Worm (Caenorhabditis elegans) whole organism, L1 larva: ENCODE results near the gene R12B2.8.

ENCODE experiments used
- C34B4.2 ChIP-seq: sonication (generic microtip); optimal IDR thresholded peaks from 2 replicates; lab custom pipeline; 2017; ENCODE audit warnings: mild to moderate bottlenecking, missing genetic modification characterization, missing compliant biosample characterization
- aha-1 ChIP-seq: fragments of 150-350 bp; optimal IDR thresholded peaks from 2 replicates; lab custom pipeline; 2014; ENCODE audit warnings: missing biosample characterization, missing genetic modification characterization
- alr-1 ChIP-seq: fragments of 200-800 bp; sonication (Bioruptor generic); optimal IDR thresholded peaks from 2 replicates; lab custom pipeline; 2018; ENCODE audit warnings: borderline replicate concordance, mild to moderate bottlenecking, missing genetic modification characterization, missing compliant biosample characterization
- aly-2 ChIP-seq: fragments of 150-350 bp; optimal IDR thresholded peaks from 2 replicates; lab custom pipeline; 2014; ENCODE audit warnings: missing biosample characterization, missing genetic modification characterization
- blmp-1 ChIP-seq: fragments of 150-350 bp; optimal IDR thresholded peaks from 2 replicates; lab custom pipeline; 2014; ENCODE audit warnings: missing biosample characterization, missing genetic modification characterization
- ceh-63 ChIP-seq: fragments of 200-800 bp; sonication (Bioruptor generic); optimal IDR thresholded peaks from 2 replicates; lab custom pipeline; 2018; ENCODE audit warnings: mild to moderate bottlenecking, missing genetic modification characterization, missing compliant biosample characterization
- ceh-82 ChIP-seq, 3 experiments: fragments of 150-350 bp in 1 of 3; sonication (generic microtip) in 2 of 3; optimal IDR thresholded peaks; 2 replicates each; lab custom pipeline; 2014 to 2017; ENCODE audit warnings: missing biosample characterization in 3 of 3, missing genetic modification characterization in 3 of 3
- ces-1 ChIP-seq: fragments of 150-350 bp; optimal IDR thresholded peaks from 2 replicates; lab custom pipeline; 2014; ENCODE audit warnings: missing biosample characterization, missing genetic modification reagents, missing genetic modification characterization
- dsc-1 ChIP-seq: sonication (generic microtip); optimal IDR thresholded peaks from 2 replicates; lab custom pipeline; 2016; ENCODE audit warnings: mild to moderate bottlenecking, missing genetic modification characterization, missing compliant biosample characterization
- efl-1 ChIP-seq, 4 experiments: fragments of 150-350 bp; optimal IDR thresholded peaks in 3 of 4; peaks in 1 of 4; 1 replicate in 1 of 4; 2 replicates in 3 of 4; lab custom pipeline; 2014; ENCODE audit warnings: missing biosample characterization in 2 of 4, missing genetic modification characterization in 2 of 4, missing genetic modification reagents in 2 of 4
- egl-13 ChIP-seq: sonication (generic microtip); optimal IDR thresholded peaks from 2 replicates; lab custom pipeline; 2016; ENCODE audit warnings: missing genotype, missing genetic modification reagents, missing genetic modification characterization, missing compliant biosample characterization
- egl-27 ChIP-seq, 2 experiments: fragments of 150-350 bp in 1 of 2; sonication (generic microtip); optimal IDR thresholded peaks; 3 replicates each; lab custom pipeline; 2017 to 2018; ENCODE audit warnings: missing biosample characterization in 2 of 2, missing genetic modification characterization in 2 of 2, missing genetic modification reagents in 2 of 2
- elt-2 ChIP-seq: sonication (generic microtip); optimal IDR thresholded peaks from 2 replicates; lab custom pipeline; 2016; ENCODE audit warnings: missing genetic modification characterization, mild to moderate bottlenecking, inconsistent platforms, missing compliant biosample characterization, missing genetic modification reagents
- ets-5 ChIP-seq: fragments of 200-800 bp; sonication (Bioruptor generic); IDR thresholded peaks from 2 replicates; pipeline ENCODE4 v1.3.6; 2022; ENCODE audit warnings: missing genetic modification characterization, missing compliant biosample characterization
- fkh-8 ChIP-seq: sonication (generic microtip); optimal IDR thresholded peaks from 2 replicates; lab custom pipeline; 2016; ENCODE audit warnings: mild to moderate bottlenecking, missing genetic modification characterization, missing compliant biosample characterization
- grh-1 ChIP-seq: fragments of 200-800 bp; sonication (Bioruptor generic); IDR thresholded peaks from 2 replicates; pipeline ENCODE4 v1.3.6; 2022; ENCODE audit warnings: missing genetic modification reagents, missing genetic modification characterization, missing compliant biosample characterization
- hlh-17 ChIP-seq: fragments of 200-800 bp; sonication (Bioruptor generic); optimal IDR thresholded peaks from 2 replicates; lab custom pipeline; 2018; ENCODE audit warnings: missing genetic modification characterization, mild to moderate bottlenecking, missing compliant biosample characterization, moderate library complexity, borderline replicate concordance
- irx-1 ChIP-seq: sonication (generic microtip); optimal IDR thresholded peaks from 2 replicates; lab custom pipeline; 2016; ENCODE audit warnings: missing genetic modification characterization, missing compliant biosample characterization
- lin-14 ChIP-seq: fragments of 200-800 bp; sonication (Bioruptor generic); optimal IDR thresholded peaks from 2 replicates; lab custom pipeline; 2018; ENCODE audit warnings: mild to moderate bottlenecking, missing genetic modification characterization, moderate library complexity, missing compliant biosample characterization
- lin-35 ChIP-seq, 2 experiments: fragments of 150-350 bp; optimal IDR thresholded peaks; 2 replicates each; lab custom pipeline; 2014; ENCODE audit warnings: missing biosample characterization in 2 of 2, missing genetic modification characterization in 2 of 2, missing genetic modification reagents in 2 of 2
- lin-39 ChIP-seq: fragments of 150-350 bp; optimal IDR thresholded peaks from 2 replicates; lab custom pipeline; 2014; ENCODE audit warnings: missing biosample characterization, missing genetic modification reagents, missing genetic modification characterization
- lsy-2 ChIP-seq, 2 experiments: fragments of 150-350 bp; optimal IDR thresholded peaks; 2 replicates each; lab custom pipeline; 2014; ENCODE audit warnings: missing biosample characterization in 2 of 2, missing genetic modification characterization in 2 of 2
- mdl-1 ChIP-seq, 2 experiments: fragments of 150-350 bp; optimal IDR thresholded peaks; 2 replicates each; lab custom pipeline; 2014 to 2017; ENCODE audit warnings: missing biosample characterization in 2 of 2, missing genetic modification characterization in 2 of 2, inconsistent platforms in 1 of 2
- mep-1 ChIP-seq: fragments of 150-350 bp; optimal IDR thresholded peaks from 2 replicates; lab custom pipeline; 2014; ENCODE audit warnings: missing biosample characterization, missing genetic modification characterization
- nhr-19 ChIP-seq: fragments of 200-800 bp; sonication (Bioruptor generic); conservative IDR thresholded peaks from 2 replicates; pipeline ENCODE4 v1.3.6; 2022; ENCODE audit warnings: missing genetic modification characterization, missing compliant biosample characterization
- nhr-20 ChIP-seq: sonication (generic microtip); optimal IDR thresholded peaks from 2 replicates; lab custom pipeline; 2016; ENCODE audit warnings: mild to moderate bottlenecking, missing genetic modification characterization, missing compliant biosample characterization
- nhr-237 ChIP-seq: fragments of 150-350 bp; optimal IDR thresholded peaks from 2 replicates; lab custom pipeline; 2014; ENCODE audit warnings: missing biosample characterization, missing genetic modification characterization
- nhr-28 ChIP-seq: fragments of 150-350 bp; optimal IDR thresholded peaks from 2 replicates; lab custom pipeline; 2014; ENCODE audit warnings: missing biosample characterization, missing genetic modification characterization
- nhr-47 ChIP-seq: sonication (generic microtip); optimal IDR thresholded peaks from 2 replicates; lab custom pipeline; 2016; ENCODE audit warnings: mild to moderate bottlenecking, missing genetic modification characterization, moderate library complexity, missing compliant biosample characterization
- nhr-71 ChIP-seq: sonication (generic microtip); optimal IDR thresholded peaks from 2 replicates; lab custom pipeline; 2016; ENCODE audit warnings: mild to moderate bottlenecking, missing genetic modification characterization, moderate library complexity, missing compliant biosample characterization
- nhr-77 ChIP-seq: fragments of 150-350 bp; optimal IDR thresholded peaks from 2 replicates; lab custom pipeline; 2014; ENCODE audit warnings: missing biosample characterization, missing genetic modification characterization
- nhr-90 ChIP-seq: sonication (generic microtip); optimal IDR thresholded peaks from 2 replicates; lab custom pipeline; 2016; ENCODE audit warnings: mild to moderate bottlenecking, missing genetic modification characterization, missing compliant biosample characterization; ENCODE audit not compliant: poor library complexity
- pax-3 ChIP-seq: fragments of 200-800 bp; sonication (Bioruptor generic); optimal IDR thresholded peaks from 2 replicates; lab custom pipeline; 2018; ENCODE audit warnings: mild to moderate bottlenecking, missing genetic modification characterization, moderate library complexity, missing compliant biosample characterization
- pqm-1 ChIP-seq: sonication (generic microtip); optimal IDR thresholded peaks from 3 replicates; lab custom pipeline; 2017; ENCODE audit warnings: missing biosample characterization, missing genetic modification characterization
- rnt-1 ChIP-seq: sonication (generic microtip); optimal IDR thresholded peaks from 2 replicates; lab custom pipeline; 2016; ENCODE audit warnings: mild to moderate bottlenecking, missing genetic modification characterization, moderate library complexity, missing compliant biosample characterization
- skn-1 ChIP-seq: fragments of 150-350 bp; optimal IDR thresholded peaks from 2 replicates; lab custom pipeline; 2014; ENCODE audit warnings: missing biosample characterization, missing genetic modification characterization
- snpc-4 ChIP-seq: fragments of 150-350 bp; optimal IDR thresholded peaks from 2 replicates; lab custom pipeline; 2014; ENCODE audit warnings: missing biosample characterization, missing genetic modification characterization
- sox-4 ChIP-seq: sonication (generic microtip); optimal IDR thresholded peaks from 2 replicates; lab custom pipeline; 2016; ENCODE audit warnings: missing genetic modification characterization, missing compliant biosample characterization
- sptf-1 ChIP-seq: fragments of 150-350 bp; optimal IDR thresholded peaks from 2 replicates; lab custom pipeline; 2014; ENCODE audit warnings: missing biosample characterization, missing genetic modification characterization
- sup-37 ChIP-seq: fragments of 200-800 bp; sonication (Bioruptor generic); optimal IDR thresholded peaks from 2 replicates; lab custom pipeline; 2018; ENCODE audit warnings: mild to moderate bottlenecking, missing genetic modification characterization, missing compliant biosample characterization
- swsn-7 ChIP-seq: sonication (generic microtip); optimal IDR thresholded peaks from 2 replicates; lab custom pipeline; 2016; ENCODE audit warnings: missing genetic modification characterization, missing compliant biosample characterization
- tbx-2 ChIP-seq: sonication (generic microtip); optimal IDR thresholded peaks from 2 replicates; lab custom pipeline; 2016; ENCODE audit warnings: missing genetic modification characterization, missing compliant biosample characterization
- tlp-1 ChIP-seq: fragments of 150-350 bp; optimal IDR thresholded peaks from 2 replicates; lab custom pipeline; 2014; ENCODE audit warnings: missing biosample characterization, missing genetic modification characterization
- unc-30 ChIP-seq: sonication (generic microtip); optimal IDR thresholded peaks from 2 replicates; lab custom pipeline; 2017; ENCODE audit warnings: missing biosample characterization, missing genetic modification characterization
- unc-98 ChIP-seq: fragments of 200-800 bp; sonication (Bioruptor generic); IDR thresholded peaks from 2 replicates; pipeline ENCODE4 v1.3.6; 2022; ENCODE audit warnings: missing genetic modification characterization, missing compliant biosample characterization
- xbp-1 ChIP-seq: sonication (generic microtip); optimal IDR thresholded peaks from 2 replicates; lab custom pipeline; 2016; ENCODE audit warnings: missing genetic modification characterization, missing compliant biosample characterization
- zip-4 ChIP-seq: fragments of 200-800 bp; sonication (Bioruptor generic); optimal IDR thresholded peaks from 2 replicates; lab custom pipeline; 2018; ENCODE audit warnings: mild to moderate bottlenecking, missing genetic modification characterization, moderate library complexity, missing compliant biosample characterization
- ztf-4 ChIP-seq: fragments of 150-350 bp; optimal IDR thresholded peaks from 2 replicates; lab custom pipeline; 2014; ENCODE audit warnings: missing biosample characterization, missing genetic modification characterization

R12B2.8 gene

DNA sequence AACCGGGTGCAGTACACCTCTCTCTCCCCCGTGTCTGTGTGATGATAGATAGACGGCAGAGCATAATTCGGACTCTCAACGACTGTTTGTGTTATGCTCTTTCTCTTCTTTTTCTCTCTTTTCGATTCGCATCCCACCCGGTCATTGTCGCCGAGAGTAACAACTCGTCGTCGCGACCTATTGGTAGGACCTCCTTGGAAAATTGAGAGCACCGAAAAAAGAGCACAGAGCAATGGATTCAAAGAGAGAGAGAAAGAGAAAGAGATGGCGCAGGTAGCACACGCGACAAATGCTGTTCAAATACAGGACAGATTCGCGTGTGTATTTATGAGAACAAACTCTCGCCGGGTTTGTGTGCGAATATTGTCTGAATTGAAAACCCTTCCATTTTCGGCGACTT lies 19.9 kb downstream of the R12B2.8 start:
- TF ChIP-seq tlp-1 (tag; lab: Kevin White, UChicago) (no peak), snpc-4 (tag; lab: Kevin White, UChicago) (no peak), tbx-2 (tag; lab: Kevin White, UChicago) (peak; percentile 55), lsy-2 (tag; optimal IDR thresholded peaks at IDR 0.05; lab: Kevin White, UChicago) (peak in 1 of 2 experiments; percentile 31), nhr-47 (tag; lab: Kevin White, UChicago) (peak; percentile 13), rnt-1 (peak; percentile 18), nhr-71 (peak; percentile 70), skn-1 (tag; lab: Kevin White, UChicago) (peak; percentile 19), swsn-7 (tag; lab: Kevin White, UChicago) (no peak), unc-30 (tag; lab: Kevin White, UChicago) (no peak), nhr-77 (tag; lab: Kevin White, UChicago) (peak; percentile 11), efl-1 (optimal IDR thresholded peaks at IDR 0.05; lab: Kevin White, UChicago) (peak in 1 of 2 experiments; percentile 4), efl-1 (GFP tag; optimal IDR thresholded peaks at IDR 0.05 in 1 of 2; lab: Kevin White, UChicago) (peak in 1 of 2 experiments; percentile 94), mdl-1 (tag; optimal IDR thresholded peaks at IDR 0.05; lab: Kevin White, UChicago) (peak in 1 of 2 experiments; percentile 62), hlh-17 (no peak), mep-1 (tag; lab: Kevin White, UChicago) (peak; percentile 40), nhr-19 (GFP tag; lab: Robert Waterston, UW) (0 out of 2 replicates have a peak, but pooled peaks have one; percentile 2), fkh-8 (tag; lab: Kevin White, UChicago) (peak; percentile 10), egl-13 (no peak), nhr-20 (tag; lab: Kevin White, UChicago) (peak; percentile 34), lin-14 (GFP tag; lab: Kevin White, UChicago) (peak; percentile 75)

DNA sequence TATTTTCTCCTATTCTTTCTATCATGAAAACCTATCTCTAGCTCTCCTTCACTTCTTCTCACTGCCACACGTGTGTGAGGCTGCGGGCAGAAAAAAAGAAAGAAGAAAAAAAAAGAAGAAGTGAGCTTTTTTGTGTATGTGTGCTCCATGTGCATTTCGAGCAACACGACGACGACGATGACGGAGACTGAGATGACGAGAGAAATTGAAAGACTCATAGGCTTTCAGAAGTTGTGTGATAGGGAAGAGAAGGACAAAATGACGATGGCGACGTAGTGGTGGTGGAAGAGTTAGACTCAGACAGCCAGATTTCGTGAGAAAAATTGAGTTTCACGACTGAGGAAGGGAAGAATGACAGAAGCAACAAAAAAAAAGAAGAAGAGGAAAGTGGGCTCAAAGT lies 21.8 kb downstream of the R12B2.8 start:
- TF ChIP-seq efl-1 (optimal IDR thresholded peaks at IDR 0.05; lab: Kevin White, UChicago) (peak; percentile 54), efl-1 (GFP tag; optimal IDR thresholded peaks at IDR 0.05 in 1 of 2; lab: Kevin White, UChicago) (peak; percentile 33 to 74), nhr-71 (peak; percentile 88), ces-1 (GFP tag; lab: Kevin White, UChicago) (no peak), grh-1 (GFP tag; lab: Robert Waterston, UW) (no peak), lin-35 (GFP tag; optimal IDR thresholded peaks at IDR 0.05; lab: Kevin White, UChicago) (peak in 1 of 2 experiments; percentile 56), dsc-1 (tag; lab: Kevin White, UChicago) (peak; percentile 72), pqm-1 (no peak), alr-1 (tag; lab: Kevin White, UChicago) (no peak), nhr-237 (tag; lab: Kevin White, UChicago) (no peak), egl-27 (tag; optimal IDR thresholded peaks at IDR 0.05; lab: Kevin White, UChicago) (peak in 1 of 2 experiments; percentile 46), aly-2 (tag; lab: Kevin White, UChicago) (no peak), C34B4.2 (tag; lab: Kevin White, UChicago) (no peak), ceh-82 (tag; optimal IDR thresholded peaks at IDR 0.05; lab: Kevin White, UChicago) (peak in 2 of 3 experiments; percentile 37 to 73), zip-4 (GFP tag; lab: Kevin White, UChicago) (no peak), tbx-2 (tag; lab: Kevin White, UChicago) (peak; percentile 62), unc-98 (GFP tag; lab: Robert Waterston, UW) (no peak), swsn-7 (tag; lab: Kevin White, UChicago) (peak; percentile 78), blmp-1 (tag; lab: Kevin White, UChicago) (no peak), mep-1 (tag; lab: Kevin White, UChicago) (peak; percentile 82), aha-1 (tag; lab: Kevin White, UChicago) (no peak), rnt-1 (peak; percentile 47), tlp-1 (tag; lab: Kevin White, UChicago) (no peak), irx-1 (tag; lab: Kevin White, UChicago) (peak; percentile 51), pax-3 (tag; lab: Kevin White, UChicago) (no peak), lin-39 (tag; lab: Kevin White, UChicago) (no peak), fkh-8 (tag; lab: Kevin White, UChicago) (peak; percentile 93), ceh-63 (GFP tag; lab: Kevin White, UChicago) (no peak), ets-5 (GFP tag; lab: Robert Waterston, UW) (no peak), nhr-28 (tag; lab: Kevin White, UChicago) (no peak), nhr-47 (tag; lab: Kevin White, UChicago) (peak; percentile 81), sox-4 (tag; lab: Kevin White, UChicago) (peak; percentile 34), elt-2 (no peak), mdl-1 (tag; optimal IDR thresholded peaks at IDR 0.05; lab: Kevin White, UChicago) (peak; percentile 66 to 80), sup-37 (GFP tag; lab: Kevin White, UChicago) (no peak), nhr-20 (tag; lab: Kevin White, UChicago) (peak; percentile 37), nhr-90 (tag; lab: Kevin White, UChicago) (no peak), ztf-4 (no peak), xbp-1 (tag; lab: Kevin White, UChicago) (peak; percentile 58), sptf-1 (tag; lab: Kevin White, UChicago) (no peak)
